Worm (Caenorhabditis elegans): ENCODE data around the gene dhs-11.

Gene dhs-11

DNA sequence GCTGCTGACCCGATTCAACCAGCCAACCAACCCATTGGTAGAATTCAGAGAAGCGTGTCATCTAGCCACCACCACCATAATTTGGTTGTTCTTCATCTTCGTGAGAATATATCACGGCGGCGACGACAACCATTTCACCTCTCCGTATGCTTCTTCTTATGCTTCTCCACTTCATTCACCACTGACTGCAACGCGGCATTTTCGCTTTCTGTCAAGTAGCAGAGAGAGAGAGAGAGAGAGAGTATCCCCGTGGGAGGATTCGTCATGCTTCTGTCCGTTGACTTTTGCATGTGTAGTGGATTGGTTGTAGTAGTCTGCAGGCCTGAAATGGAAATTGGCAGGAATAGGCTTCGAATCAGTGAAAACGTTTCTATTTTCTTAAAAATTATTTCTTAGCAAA is 29.2 kb upstream of the dhs-11 start:
- no peak for TF ChIP-seq mml-1 (tag; optimal IDR thresholded peaks at IDR 0.05)
- TF ChIP-seq nhr-43 (tag; optimal IDR thresholded peaks at IDR 0.05; ENCODE audit: poor library complexity, severe bottlenecking) = no peak

DNA sequence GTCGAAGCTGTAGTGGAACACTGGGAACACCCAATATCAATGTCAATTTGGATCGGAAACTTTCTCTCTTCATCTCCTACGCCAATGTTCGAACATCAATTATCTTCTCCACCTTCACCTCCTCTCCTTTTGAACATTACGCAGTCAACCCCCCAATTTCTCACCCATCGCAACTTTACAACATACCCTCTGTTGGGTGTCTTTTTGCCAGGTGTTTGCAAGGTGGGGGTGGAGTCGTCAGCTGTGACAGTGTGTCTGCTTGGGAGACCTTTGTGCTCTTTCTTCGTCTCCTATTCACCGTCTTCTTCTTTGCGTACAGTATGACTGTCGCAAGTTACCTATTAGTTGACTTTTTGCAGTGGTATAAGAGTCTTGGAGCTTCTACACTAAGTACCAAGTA is 24.0 kb upstream of the dhs-11 start:
- TF ChIP-seq egl-27 (tag; optimal IDR thresholded peaks at IDR 0.05) (no peak), jun-1 (tag; optimal IDR thresholded peaks at IDR 0.05) (no peak), skn-1 (tag; optimal IDR thresholded peaks at IDR 0.05) (no peak), ceh-28 (tag; optimal IDR thresholded peaks at IDR 0.05) (no peak)

ce11 chrIII:10661292-10661691 is 18.6 kb upstream of the dhs-11 start:
- TF ChIP-seq nhr-23 (tag; optimal IDR thresholded peaks at IDR 0.05) (peak; percentile 8), egl-27 (tag; optimal IDR thresholded peaks at IDR 0.05) (no peak), pqm-1 (tag; optimal IDR thresholded peaks at IDR 0.05) (no peak), lin-39 (tag; optimal IDR thresholded peaks at IDR 0.05) (peak; percentile 37), tbx-2 (tag; optimal IDR thresholded peaks at IDR 0.05) (no peak), sea-2 (GFP tag; optimal IDR thresholded peaks at IDR 0.05) (no peak), nhr-25 (tag; optimal IDR thresholded peaks at IDR 0.05) (peak; percentile 57)

DNA sequence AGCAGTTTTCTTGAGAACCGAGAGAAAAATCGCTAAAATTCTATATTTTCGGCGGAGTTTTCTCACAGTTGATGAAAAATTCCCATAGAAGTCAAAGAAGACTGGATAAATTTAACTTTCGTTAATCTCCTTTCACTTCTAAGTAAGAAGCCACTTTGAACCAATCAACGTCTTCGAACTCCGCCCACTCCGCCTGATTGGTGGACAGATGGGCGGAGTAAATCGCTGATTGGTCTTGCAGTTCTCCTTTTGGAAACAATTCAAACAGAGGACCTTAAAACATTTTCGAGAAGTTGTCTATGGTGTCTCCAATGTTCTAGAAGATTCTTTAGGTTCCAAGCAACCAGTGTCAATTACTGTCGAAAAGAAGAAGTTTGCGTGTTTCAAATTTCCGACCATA is 15.7 kb upstream of the dhs-11 start:
- TF ChIP-seq unc-62 (GFP tag; optimal IDR thresholded peaks at IDR 0.05) (no peak), daf-12 (tag; optimal IDR thresholded peaks at IDR 0.05) (no peak), nfya-1 (tag; optimal IDR thresholded peaks at IDR 0.05; ENCODE audit: insufficient read depth) (peak; percentile 99), R02D3.7 (tag; optimal IDR thresholded peaks at IDR 0.05) (no peak)

ce11 chrIII:10657661-10658060 is 15.0 kb upstream of the dhs-11 start:
- TF ChIP-seq hmg-11 (tag; optimal IDR thresholded peaks at IDR 0.05) (peak; percentile 10), nhr-237 (tag; optimal IDR thresholded peaks at IDR 0.05) (no peak)

DNA sequence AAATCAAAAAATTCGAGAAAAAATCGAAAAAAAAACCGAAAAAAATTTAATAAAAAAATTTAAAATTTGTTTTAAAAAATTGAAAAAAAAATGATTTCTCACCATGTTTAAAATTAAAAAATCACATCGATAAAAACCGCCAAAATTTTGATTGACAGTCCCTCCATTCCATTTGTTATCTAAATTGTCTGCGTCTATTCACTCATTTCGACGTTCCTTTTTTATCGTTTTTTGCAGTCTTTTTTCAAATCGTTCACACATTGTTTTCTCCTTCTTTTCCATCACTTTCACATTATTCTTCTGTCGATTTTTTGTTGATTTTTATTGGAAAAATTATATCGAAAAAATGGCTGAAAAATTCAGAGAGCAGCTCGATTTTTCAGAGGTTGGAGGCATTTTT is 13.4 kb upstream of the dhs-11 start:
- no peak for TF ChIP-seq sea-2 (GFP tag; optimal IDR thresholded peaks at IDR 0.05)
- peak; percentile 17 for TF ChIP-seq pha-4 (tag; optimal IDR thresholded peaks at IDR 0.05)
- TF ChIP-seq nhr-23 (tag; optimal IDR thresholded peaks at IDR 0.05) = no peak
- TF ChIP-seq ceh-28 (tag; optimal IDR thresholded peaks at IDR 0.05) = no peak
- TF ChIP-seq elt-2 (tag; optimal IDR thresholded peaks at IDR 0.05) = peak; percentile 60
- TF ChIP-seq ceh-82 (tag; optimal IDR thresholded peaks at IDR 0.05) = no peak

- TF ChIP-seq elt-3 (tag; optimal IDR thresholded peaks at IDR 0.05) (no peak), nhr-76 (tag; optimal IDR thresholded peaks at IDR 0.05) (no peak), fos-1 (tag; optimal IDR thresholded peaks at IDR 0.05) (no peak), R02D3.7 (tag; optimal IDR thresholded peaks at IDR 0.05) (no peak), elt-2 (tag; optimal IDR thresholded peaks at IDR 0.05) (no peak), egl-27 (tag; optimal IDR thresholded peaks at IDR 0.05) (no peak), pha-4 (tag; optimal IDR thresholded peaks at IDR 0.05) (no peak)
Measured at ce11 chrIII:10654718-10655117, 12.1 kb upstream of the dhs-11 start, which contains the start of gene cnt-2. cnt-2 (plus strand) TSS chrIII:10655018.

DNA sequence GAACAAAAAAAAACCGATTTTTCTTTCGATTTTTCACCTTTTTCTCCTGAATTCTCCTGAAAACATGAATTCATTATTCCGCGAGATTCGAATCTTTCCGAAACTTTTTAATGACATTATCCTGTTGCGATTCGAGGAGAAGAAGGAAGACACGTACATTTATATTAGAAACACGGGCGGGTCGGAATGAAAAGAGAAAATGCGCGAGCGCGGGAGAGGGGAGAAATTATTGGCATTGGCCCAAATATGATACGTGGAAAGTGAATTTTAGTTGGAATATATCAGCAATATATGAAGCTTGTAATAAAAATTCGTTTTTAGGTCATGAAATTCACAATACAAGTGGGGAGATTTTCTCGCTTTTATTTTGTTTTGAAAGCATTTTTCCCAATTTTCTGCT is 10.8 kb upstream of the dhs-11 start:
- peak; percentile 13 for TF ChIP-seq lin-15B (tag; optimal IDR thresholded peaks at IDR 0.05)
- no peak for TF ChIP-seq elt-2 (tag; optimal IDR thresholded peaks at IDR 0.05)
- no peak for TF ChIP-seq nhr-237 (tag; optimal IDR thresholded peaks at IDR 0.05)
- TF ChIP-seq daf-12 (tag; optimal IDR thresholded peaks at IDR 0.05) = no peak

DNA sequence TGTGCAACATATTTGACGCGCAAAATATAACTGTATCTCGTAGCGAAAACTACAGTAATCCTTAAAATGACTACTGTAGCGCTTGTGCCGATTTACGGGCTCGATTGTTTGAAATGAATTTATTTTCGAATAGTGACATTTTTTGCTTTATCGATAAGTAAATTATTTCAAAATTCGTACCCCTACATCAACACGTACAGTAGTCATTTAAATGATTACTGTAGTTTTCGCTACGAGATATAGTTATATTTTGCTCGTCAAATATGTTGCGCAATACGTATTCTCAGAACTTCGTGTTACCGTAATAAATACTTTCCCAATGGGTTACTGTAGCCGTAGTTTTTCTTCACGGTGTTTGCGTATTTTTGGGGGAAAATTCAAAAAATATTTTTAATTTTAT is 10.2 kb upstream of the dhs-11 start:
- TF ChIP-seq mdl-1 (tag; optimal IDR thresholded peaks at IDR 0.05) = no peak
- no peak for TF ChIP-seq daf-12 (tag; optimal IDR thresholded peaks at IDR 0.05)
- no peak for TF ChIP-seq mml-1 (tag; optimal IDR thresholded peaks at IDR 0.05)
- TF ChIP-seq elt-3 (tag; optimal IDR thresholded peaks at IDR 0.05) = no peak
- TF ChIP-seq R02D3.7 (tag; optimal IDR thresholded peaks at IDR 0.05) = no peak
- TF ChIP-seq nhr-23 (tag; optimal IDR thresholded peaks at IDR 0.05) = no peak
- no peak for TF ChIP-seq nhr-12 (tag; optimal IDR thresholded peaks at IDR 0.05)
- TF ChIP-seq ceh-16 (tag; optimal IDR thresholded peaks at IDR 0.05) = no peak
- no peak for TF ChIP-seq nhr-11 (tag; optimal IDR thresholded peaks at IDR 0.05)
- TF ChIP-seq nhr-43 (tag; optimal IDR thresholded peaks at IDR 0.05; ENCODE audit: poor library complexity, severe bottlenecking) = no peak
- TF ChIP-seq ztf-4 (tag; optimal IDR thresholded peaks at IDR 0.05) = no peak

Data from whole organism, L3 larva.